Worm (Caenorhabditis elegans): Measurements from ENCODE around the gene C05D11.8.

C05D11.8 gene

DNA sequence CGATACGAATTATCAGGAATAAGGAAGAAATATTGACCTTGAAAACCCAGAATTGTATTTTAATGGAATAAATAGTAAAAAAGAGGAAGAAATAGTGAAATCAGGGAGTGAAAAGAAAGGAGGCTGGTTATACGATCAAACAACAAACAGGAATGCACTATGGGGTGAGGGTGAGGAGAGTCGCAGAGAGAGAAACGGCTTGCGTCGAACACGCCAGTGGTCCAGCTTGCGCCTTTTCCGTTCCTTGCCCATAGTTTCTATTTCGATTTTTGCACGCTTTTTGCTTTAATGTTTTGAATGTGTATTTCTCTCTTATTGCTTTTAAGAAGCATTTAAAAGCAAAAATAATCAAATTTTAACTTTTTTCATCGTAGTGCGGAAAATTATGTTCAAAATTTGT is 26.6 kb upstream of the C05D11.8 start (continued):
- TF ChIP-seq ztf-7 (tag; optimal IDR thresholded peaks at IDR 0.05) (no peak), dmd-6 (GFP tag; IDR thresholded peaks at IDR 0.05) (peak; percentile 65), D1046.2 (GFP tag; IDR thresholded peaks at IDR 0.05) (no peak), lim-7 (GFP tag; IDR thresholded peaks at IDR 0.05) (no peak), saeg-2 (GFP tag; IDR thresholded peaks at IDR 0.05) (no peak), F10B5.3 (tag; optimal IDR thresholded peaks at IDR 0.05) (no peak), vab-7 (GFP tag; IDR thresholded peaks at IDR 0.05) (no peak), fkh-10 (GFP tag; optimal IDR thresholded peaks at IDR 0.05) (peak; percentile 7), hlh-11 (tag; optimal IDR thresholded peaks at IDR 0.05) (peak; percentile 82), nhr-111 (GFP tag; optimal IDR thresholded peaks at IDR 0.05) (no peak), ceh-44 (GFP tag; IDR thresholded peaks at IDR 0.05) (no peak), dve-1 (tag; optimal IDR thresholded peaks at IDR 0.05; ENCODE audit: insufficient read depth) (peak; percentile 91), nhr-76 (tag; optimal IDR thresholded peaks at IDR 0.05) (no peak), lsy-2 (tag; optimal IDR thresholded peaks at IDR 0.05) (peak; percentile 71 to 92), nhr-102 (tag; optimal IDR thresholded peaks at IDR 0.05) (peak; percentile 8), tag-97 (GFP tag; IDR thresholded peaks at IDR 0.05) (no peak), skn-1 (tag; optimal IDR thresholded peaks at IDR 0.05) (no peak), ceh-28 (tag; optimal IDR thresholded peaks at IDR 0.05) (no peak), zfp-3 (GFP tag; conservative IDR thresholded peaks at IDR 0.05) (no peak), Y48G9A.11 (GFP tag; IDR thresholded peaks at IDR 0.05) (no peak), unc-39 (tag; optimal IDR thresholded peaks at IDR 0.05) (no peak), hlh-30 (tag; optimal IDR thresholded peaks at IDR 0.05; ENCODE audit: insufficient read depth) (peak; percentile 72), ctbp-1 (GFP tag; IDR thresholded peaks at IDR 0.05) (no peak), nhr-77 (tag; optimal IDR thresholded peaks at IDR 0.05) (peak; percentile 72), ceh-32 (tag; optimal IDR thresholded peaks at IDR 0.05; ENCODE audit: poor library complexity) (no peak), daf-16 (GFP tag; optimal IDR thresholded peaks at IDR 0.05) (no peak), daf-16 (tag; optimal IDR thresholded peaks at IDR 0.05) (peak; percentile 67), madf-9 (GFP tag; conservative IDR thresholded peaks at IDR 0.05) (0 out of 2 replicates have a peak, but pooled peaks have one; percentile 34), ceh-20 (GFP tag; IDR thresholded peaks at IDR 0.05) (peak; percentile 74), sdz-12 (GFP tag; optimal IDR thresholded peaks at IDR 0.05) (no peak), ama-1 (optimal IDR thresholded peaks at IDR 0.05) (peak; percentile 38), spr-3 (GFP tag; optimal IDR thresholded peaks at IDR 0.05) (no peak), nhr-237 (tag; optimal IDR thresholded peaks at IDR 0.05) (no peak), gei-8 (GFP tag; optimal IDR thresholded peaks at IDR 0.05) (no peak)

DNA sequence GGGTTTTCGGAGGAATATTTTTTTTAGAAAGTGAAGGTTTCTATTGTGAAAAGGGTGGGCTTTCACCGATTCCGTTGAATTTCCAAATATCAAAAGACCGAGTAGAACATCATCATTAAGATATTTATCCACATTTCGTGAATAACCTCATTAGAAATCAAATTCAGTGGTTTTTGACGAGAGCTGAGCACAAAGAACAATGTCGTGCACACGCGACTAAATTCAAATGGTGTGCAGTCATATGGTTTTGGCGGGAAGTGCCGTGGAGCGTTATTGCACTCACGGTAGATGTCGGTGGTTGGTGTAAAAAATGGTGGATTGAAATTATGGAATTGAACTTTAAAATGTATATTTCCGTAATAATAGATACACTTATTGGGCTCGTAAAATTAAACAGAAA is 25.6 kb upstream of the C05D11.8 start:
- TF ChIP-seq nhr-6 (tag; optimal IDR thresholded peaks at IDR 0.05) (no peak), snpc-1.2 (GFP tag; IDR thresholded peaks at IDR 0.05) (no peak), set-16 (GFP tag; IDR thresholded peaks at IDR 0.05) (no peak), ztf-11 (tag; optimal IDR thresholded peaks at IDR 0.05) (no peak), mxl-3 (GFP tag; optimal IDR thresholded peaks at IDR 0.05) (no peak), lsy-2 (tag; optimal IDR thresholded peaks at IDR 0.05) (peak in 1 of 2 experiments; percentile 28), daf-16 (GFP tag; optimal IDR thresholded peaks at IDR 0.05) (no peak), daf-16 (tag; optimal IDR thresholded peaks at IDR 0.05) (no peak), T20F7.1 (GFP tag; optimal IDR thresholded peaks at IDR 0.05) (no peak), dve-1 (tag; optimal IDR thresholded peaks at IDR 0.05; ENCODE audit: insufficient read depth) (peak; percentile 5), Y48G9A.11 (GFP tag; IDR thresholded peaks at IDR 0.05) (no peak), zip-2 (tag; optimal IDR thresholded peaks at IDR 0.05) (no peak), Y5F2A.4 (GFP tag; optimal IDR thresholded peaks at IDR 0.05) (no peak), unc-130 (GFP tag; optimal IDR thresholded peaks at IDR 0.05) (no peak), lin-13 (GFP tag; optimal IDR thresholded peaks at IDR 0.05) (no peak), hlh-30 (tag; optimal IDR thresholded peaks at IDR 0.05; ENCODE audit: insufficient read depth) (peak; percentile 76), fkh-10 (GFP tag; optimal IDR thresholded peaks at IDR 0.05) (no peak), gei-8 (GFP tag; optimal IDR thresholded peaks at IDR 0.05) (no peak), mep-1 (tag; optimal IDR thresholded peaks at IDR 0.05) (peak; percentile 40), zag-1 (tag; optimal IDR thresholded peaks at IDR 0.05) (no peak), daf-12 (tag; optimal IDR thresholded peaks at IDR 0.05) (no peak), pqm-1 (tag; optimal IDR thresholded peaks at IDR 0.05) (no peak), hlh-11 (tag; optimal IDR thresholded peaks at IDR 0.05) (peak; percentile 10), arid-1 (GFP tag; conservative IDR thresholded peaks at IDR 0.05) (no peak), mdl-1 (tag; optimal IDR thresholded peaks at IDR 0.05) (no peak), F37D6.2 (tag; optimal IDR thresholded peaks at IDR 0.05) (no peak), ceh-32 (tag; optimal IDR thresholded peaks at IDR 0.05; ENCODE audit: poor library complexity) (no peak), ces-1 (GFP tag; optimal IDR thresholded peaks at IDR 0.05) (no peak)

All from whole organism, L4 larva.